Worm (Caenorhabditis elegans) whole organism, mixed stage, embryonic: ENCODE results near the gene fbxa-174.

Source experiments
- M03D4.4 ChIP-seq: sonication (generic microtip); optimal IDR thresholded peaks from 2 replicates; lab custom pipeline; 2017; ENCODE audit warnings: mild to moderate bottlenecking, missing genetic modification characterization, missing compliant biosample characterization
- bed-3 ChIP-seq: fragments of 200-800 bp; sonication (Bioruptor generic); optimal IDR thresholded peaks from 3 replicates; lab custom pipeline; 2018; ENCODE audit warnings: mild to moderate bottlenecking, missing genetic modification characterization, moderate library complexity, missing compliant biosample characterization
- blmp-1 ChIP-seq: fragments of 150-350 bp; optimal IDR thresholded peaks from 2 replicates; lab custom pipeline; 2014; ENCODE audit warnings: missing biosample characterization, missing genetic modification characterization
- ceh-39 ChIP-seq: fragments of 150-350 bp; optimal IDR thresholded peaks from 2 replicates; lab custom pipeline; 2014; ENCODE audit warnings: missing biosample characterization, missing genetic modification characterization
- ceh-43 ChIP-seq: fragments of 200-800 bp; sonication (Bioruptor generic); optimal IDR thresholded peaks from 2 replicates; lab custom pipeline; 2018; ENCODE audit warnings: mild to moderate bottlenecking, missing genetic modification characterization, moderate library complexity, missing compliant biosample characterization
- ceh-83 ChIP-seq: fragments of 200-800 bp; sonication (Bioruptor generic); optimal IDR thresholded peaks from 2 replicates; lab custom pipeline; 2018; ENCODE audit warnings: mild to moderate bottlenecking, missing genetic modification characterization, missing compliant biosample characterization
- ces-1 ChIP-seq: fragments of 150-350 bp; optimal IDR thresholded peaks from 2 replicates; lab custom pipeline; 2014; ENCODE audit warnings: missing biosample characterization, missing genetic modification reagents, missing genetic modification characterization
- cnd-1 ChIP-seq: fragments of 200-800 bp; sonication (Bioruptor generic); optimal IDR thresholded peaks from 2 replicates; lab custom pipeline; 2018; ENCODE audit warnings: mild to moderate bottlenecking, missing genetic modification characterization, missing compliant biosample characterization
- drap-1 ChIP-seq: fragments of 200-800 bp; sonication (Bioruptor generic); optimal IDR thresholded peaks from 3 replicates; lab custom pipeline; 2018; ENCODE audit warnings: mild to moderate bottlenecking, missing genetic modification characterization, missing compliant biosample characterization
- elt-1 ChIP-seq: sonication (generic microtip); optimal IDR thresholded peaks from 2 replicates; lab custom pipeline; 2017; ENCODE audit warnings: missing genetic modification characterization, mild to moderate bottlenecking, missing compliant biosample characterization, antibody characterized with exemption, moderate library complexity, borderline replicate concordance; ENCODE audit not compliant: insufficient read depth
- elt-3 ChIP-seq: fragments of 150-350 bp; optimal IDR thresholded peaks from 2 replicates; lab custom pipeline; 2014; ENCODE audit warnings: missing biosample characterization, missing genetic modification characterization
- flh-1 ChIP-seq: fragments of 200-800 bp; sonication (Bioruptor generic); optimal IDR thresholded peaks from 2 replicates; lab custom pipeline; 2018; ENCODE audit warnings: mild to moderate bottlenecking, missing genetic modification characterization, moderate library complexity, missing compliant biosample characterization
- ham-2 ChIP-seq: fragments of 200-800 bp; sonication (Bioruptor generic); optimal IDR thresholded peaks from 2 replicates; lab custom pipeline; 2018; ENCODE audit warnings: mild to moderate bottlenecking, missing genetic modification characterization, missing compliant biosample characterization
- hlh-1 ChIP-seq: fragments of 150-350 bp; optimal IDR thresholded peaks from 2 replicates; lab custom pipeline; 2014; ENCODE audit warnings: missing biosample characterization, missing genetic modification reagents, missing genetic modification characterization
- lin-13 ChIP-seq: fragments of 150-350 bp; optimal IDR thresholded peaks from 2 replicates; lab custom pipeline; 2014; ENCODE audit warnings: missing biosample characterization, missing genetic modification characterization
- lin-32 ChIP-seq: fragments of 200-800 bp; sonication (Bioruptor generic); optimal IDR thresholded peaks from 2 replicates; lab custom pipeline; 2018; ENCODE audit warnings: mild to moderate bottlenecking, missing genetic modification characterization, missing compliant biosample characterization
- lsy-2 ChIP-seq: fragments of 150-350 bp; optimal IDR thresholded peaks from 2 replicates; lab custom pipeline; 2014; ENCODE audit warnings: missing biosample characterization, missing genetic modification characterization
- mab-5 ChIP-seq: fragments of 150-350 bp; optimal IDR thresholded peaks from 2 replicates; lab custom pipeline; 2014; ENCODE audit warnings: missing biosample characterization, missing genetic modification characterization
- mep-1 ChIP-seq: fragments of 150-350 bp; optimal IDR thresholded peaks from 2 replicates; lab custom pipeline; 2017; ENCODE audit warnings: missing biosample characterization, missing genetic modification reagents, missing genetic modification characterization, inconsistent platforms
- mls-2 ChIP-seq: sonication (generic microtip); optimal IDR thresholded peaks from 2 replicates; lab custom pipeline; 2016; ENCODE audit warnings: mild to moderate bottlenecking, missing genetic modification characterization, moderate library complexity, missing compliant biosample characterization
- nhr-12 ChIP-seq: fragments of 150-350 bp; optimal IDR thresholded peaks from 2 replicates; lab custom pipeline; 2014; ENCODE audit warnings: missing biosample characterization, missing genetic modification characterization
- nhr-237 ChIP-seq: fragments of 150-350 bp; optimal IDR thresholded peaks from 2 replicates; lab custom pipeline; 2014; ENCODE audit warnings: missing biosample characterization, missing genetic modification characterization
- nhr-28 ChIP-seq: fragments of 150-350 bp; optimal IDR thresholded peaks from 2 replicates; lab custom pipeline; 2014; ENCODE audit warnings: missing biosample characterization, missing genetic modification characterization
- nhr-76 ChIP-seq: sonication (generic microtip); optimal IDR thresholded peaks from 2 replicates; lab custom pipeline; 2017; ENCODE audit warnings: missing biosample characterization, missing genetic modification characterization
- pha-4 ChIP-seq: fragments of 150-350 bp; optimal IDR thresholded peaks from 2 replicates; lab custom pipeline; 2018; ENCODE audit warnings: missing biosample characterization, missing genetic modification reagents, missing genetic modification characterization
- sem-2 ChIP-seq: fragments of 200-800 bp; sonication (Bioruptor generic); optimal IDR thresholded peaks from 2 replicates; lab custom pipeline; 2018; ENCODE audit warnings: mild to moderate bottlenecking, missing genetic modification characterization, missing compliant biosample characterization
- snpc-4 ChIP-seq: fragments of 150-350 bp; optimal IDR thresholded peaks from 2 replicates; lab custom pipeline; 2014; ENCODE audit warnings: missing biosample characterization, missing genetic modification characterization
- sptf-1 ChIP-seq: sonication (generic microtip); optimal IDR thresholded peaks from 2 replicates; lab custom pipeline; 2017; ENCODE audit warnings: mild to moderate bottlenecking, missing genetic modification characterization, moderate library complexity, missing compliant biosample characterization
- tbx-8 ChIP-seq: fragments of 200-800 bp; sonication (Bioruptor generic); optimal IDR thresholded peaks from 2 replicates; lab custom pipeline; 2018; ENCODE audit warnings: mild to moderate bottlenecking, missing genetic modification characterization, moderate library complexity, missing compliant biosample characterization
- unc-120 ChIP-seq: sonication (generic microtip); optimal IDR thresholded peaks from 2 replicates; lab custom pipeline; 2017; ENCODE audit warnings: missing genetic modification characterization, missing compliant biosample characterization; ENCODE audit not compliant: poor library complexity, severe bottlenecking
- unc-39 ChIP-seq: fragments of 150-350 bp; optimal IDR thresholded peaks from 2 replicates; lab custom pipeline; 2014; ENCODE audit warnings: missing biosample characterization, missing genetic modification characterization
- unc-62 ChIP-seq: fragments of 150-350 bp; optimal IDR thresholded peaks from 2 replicates; lab custom pipeline; 2014; ENCODE audit warnings: missing biosample characterization, missing genetic modification reagents, missing genetic modification characterization
- zip-8 ChIP-seq: fragments of 150-350 bp; optimal IDR thresholded peaks from 2 replicates; lab custom pipeline; 2014; ENCODE audit warnings: missing biosample characterization, missing genetic modification characterization
- ztf-11 ChIP-seq: fragments of 150-350 bp; optimal IDR thresholded peaks from 2 replicates; lab custom pipeline; 2014; ENCODE audit warnings: missing biosample characterization, missing genetic modification characterization

Gene fbxa-174

DNA sequence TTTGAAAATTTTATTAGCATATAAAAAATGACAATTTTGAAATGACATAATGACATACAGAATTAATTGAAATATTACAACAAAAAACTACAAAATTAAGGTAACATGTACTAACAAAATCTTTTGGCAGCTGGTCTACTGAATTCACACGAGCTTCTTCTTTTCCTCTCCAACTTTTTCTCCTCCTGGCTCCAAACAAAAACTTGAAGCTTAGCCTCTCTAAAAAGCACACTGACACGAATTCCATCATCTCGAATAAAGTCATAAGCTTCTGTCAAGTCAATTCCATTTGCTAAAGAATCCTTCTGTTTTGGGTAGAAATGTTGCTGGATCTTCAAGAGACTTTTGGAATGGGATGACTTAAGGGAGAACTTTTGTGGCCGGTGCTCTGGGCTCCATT lies 6.9 kb downstream of the fbxa-174 start:
- TF ChIP-seq nhr-76 (tag; lab: Kevin White, UChicago) (no peak), tbx-8 (GFP tag; lab: Kevin White, UChicago) (no peak), mab-5 (tag; lab: Kevin White, UChicago) (no peak), unc-120 (no peak), ceh-39 (tag; lab: Kevin White, UChicago) (no peak), lin-32 (GFP tag; lab: Kevin White, UChicago) (no peak), unc-62 (GFP tag; lab: Kevin White, UChicago) (no peak), drap-1 (GFP tag; lab: Kevin White, UChicago) (no peak), bed-3 (GFP tag; lab: Kevin White, UChicago) (no peak), ceh-83 (GFP tag; lab: Kevin White, UChicago) (no peak), M03D4.4 (tag; lab: Kevin White, UChicago) (no peak), ham-2 (GFP tag; lab: Kevin White, UChicago) (no peak), cnd-1 (no peak), ceh-43 (no peak), lsy-2 (no peak), ztf-11 (tag; lab: Kevin White, UChicago) (no peak)

ce11 chrV:17549362-17549761 lies 8.9 kb downstream of the fbxa-174 start, which contains the start of gene fbxa-176:
TSS of gene fbxa-176 (plus strand) at chrV:17549675.
- no peak for TF ChIP-seq ceh-43
- TF ChIP-seq, all 35 proteins: peak for 0

DNA sequence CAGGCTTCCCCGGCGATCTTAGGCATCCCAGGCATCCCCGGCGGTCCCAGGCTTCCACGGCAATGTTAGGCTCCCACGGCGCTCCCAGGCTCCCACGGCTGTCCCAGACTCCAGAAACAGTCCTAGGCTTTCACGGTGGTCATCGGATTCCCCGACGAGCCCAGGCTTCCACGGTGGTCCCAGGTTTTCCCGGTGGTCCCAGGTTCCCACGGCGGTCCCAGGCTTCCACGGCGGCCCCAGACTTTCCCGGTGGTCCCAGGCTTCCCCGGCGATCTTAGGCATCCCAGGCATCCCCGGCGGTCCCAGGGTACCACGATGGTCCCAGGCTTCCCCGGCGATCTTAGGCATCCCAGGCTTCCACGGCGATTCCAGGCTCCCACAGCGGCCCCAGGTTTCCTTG lies 9.6 kb downstream of the fbxa-174 start:
- TF ChIP-seq elt-3 (tag; lab: Kevin White, UChicago) (no peak), flh-1 (GFP tag; lab: Kevin White, UChicago) (no peak), blmp-1 (tag; lab: Kevin White, UChicago) (no peak), unc-62 (GFP tag; lab: Kevin White, UChicago) (no peak), mls-2 (no peak), sem-2 (no peak), ceh-43 (no peak), sptf-1 (tag; lab: Kevin White, UChicago) (no peak), ces-1 (GFP tag; lab: Kevin White, UChicago) (no peak), mab-5 (tag; lab: Kevin White, UChicago) (no peak), tbx-8 (GFP tag; lab: Kevin White, UChicago) (no peak), lin-32 (GFP tag; lab: Kevin White, UChicago) (no peak), ceh-83 (GFP tag; lab: Kevin White, UChicago) (no peak), nhr-28 (tag; lab: Kevin White, UChicago) (no peak), elt-1 (tag; lab: Kevin White, UChicago) (no peak), unc-120 (no peak), nhr-237 (tag; lab: Kevin White, UChicago) (no peak), zip-8 (tag; lab: Kevin White, UChicago) (no peak)

ce11 chrV:17546931-17547330 lies 11.3 kb downstream of the fbxa-174 start:
- TF ChIP-seq flh-1 (GFP tag; lab: Kevin White, UChicago) (no peak), ceh-83 (GFP tag; lab: Kevin White, UChicago) (no peak), lin-32 (GFP tag; lab: Kevin White, UChicago) (no peak), tbx-8 (GFP tag; lab: Kevin White, UChicago) (no peak), unc-39 (no peak), mep-1 (tag; lab: Kevin White, UChicago) (no peak), mls-2 (no peak), lin-13 (no peak), nhr-28 (tag; lab: Kevin White, UChicago) (no peak), ces-1 (GFP tag; lab: Kevin White, UChicago) (no peak), nhr-12 (tag; lab: Kevin White, UChicago) (no peak), hlh-1 (no peak), snpc-4 (no peak), ceh-43 (no peak), pha-4 (tag; lab: Kevin White, UChicago) (no peak), elt-3 (tag; lab: Kevin White, UChicago) (no peak), unc-62 (GFP tag; lab: Kevin White, UChicago) (no peak), unc-120 (no peak), ztf-11 (tag; lab: Kevin White, UChicago) (no peak), ceh-39 (tag; lab: Kevin White, UChicago) (no peak)
- TF ChIP-seq, all 35 proteins: peak for 0
